Fruit fly (Drosophila melanogaster) whole organism, embryonic: ENCODE measurements around the gene CG10431.

Source experiments
- Ada2b ChIP-seq: fragments of 200-800 bp; sonication (Bioruptor generic); IDR thresholded peaks from 2 replicates; pipeline ENCODE4 v1.3.6; 2022; ENCODE audit warnings: missing biosample characterization, missing genetic modification characterization
- Adf1 ChIP-seq: fragments of 200-800 bp; sonication (Bioruptor generic); IDR thresholded peaks from 2 replicates; pipeline ENCODE4 v1.3.6; 2022; ENCODE audit warnings: missing biosample characterization, missing genetic modification characterization
- Atf6 ChIP-seq: fragments of 200-800 bp; sonication (Bioruptor generic); IDR thresholded peaks from 2 replicates; pipeline ENCODE4 v1.3.6; 2022; ENCODE audit warnings: missing biosample characterization, missing genetic modification characterization
- Bgb ChIP-seq: fragments of 200-800 bp; sonication (Bioruptor generic); IDR thresholded peaks from 2 replicates; pipeline ENCODE4 v1.3.6; 2022; ENCODE audit warnings: missing biosample characterization, missing genetic modification characterization; ENCODE audit not compliant: partially characterized antibody
- CG10565 ChIP-seq: fragments of 200-800 bp; sonication (Bioruptor generic); optimal IDR thresholded peaks from 3 replicates; lab custom pipeline; 2016; ENCODE audit warnings: missing biosample characterization, mild to moderate bottlenecking, missing genetic modification characterization
- CG13296 ChIP-seq: fragments of 200-800 bp; sonication (Bioruptor generic); optimal IDR thresholded peaks from 3 replicates; lab custom pipeline; 2018; ENCODE audit warnings: missing biosample characterization, mild to moderate bottlenecking, missing genetic modification characterization
- CG14014 ChIP-seq: fragments of 200-800 bp; sonication (Bioruptor generic); IDR thresholded peaks from 2 replicates; pipeline ENCODE4 v1.3.6; 2022; ENCODE audit warnings: missing biosample characterization, missing genetic modification characterization
- CG15269 ChIP-seq: fragments of 200-800 bp; sonication (Bioruptor generic); optimal IDR thresholded peaks from 2 replicates; lab custom pipeline; 2018; ENCODE audit warnings: missing biosample characterization, mild to moderate bottlenecking, missing genetic modification characterization, moderate library complexity
- CG17802 ChIP-seq: fragments of 200-800 bp; sonication (Bioruptor generic); optimal IDR thresholded peaks from 2 replicates; lab custom pipeline; 2018; ENCODE audit warnings: missing biosample characterization, mild to moderate bottlenecking, missing genetic modification characterization, moderate library complexity
- CG18599 ChIP-seq: fragments of 200-800 bp; sonication (Bioruptor generic); optimal IDR thresholded peaks from 3 replicates; lab custom pipeline; 2017; ENCODE audit warnings: missing biosample characterization, missing genetic modification characterization, mild to moderate bottlenecking, moderate library complexity, missing genetic modification reagents
- CG2889 ChIP-seq: fragments of 200-800 bp; sonication (Bioruptor generic); IDR thresholded peaks from 3 replicates; pipeline ENCODE4 v1.3.6; 2022; ENCODE audit warnings: missing biosample characterization, missing genetic modification characterization
- CG30403 ChIP-seq: fragments of 200-800 bp; sonication (Bioruptor generic); optimal IDR thresholded peaks from 3 replicates; lab custom pipeline; 2016; ENCODE audit warnings: missing biosample characterization, missing genetic modification characterization
- CG30431 ChIP-seq: fragments of 200-800 bp; sonication (Bioruptor generic); optimal IDR thresholded peaks from 2 replicates; lab custom pipeline; 2017; ENCODE audit warnings: missing biosample characterization, missing genetic modification characterization
- CG32772 ChIP-seq: fragments of 200-800 bp; sonication (Bioruptor generic); IDR thresholded peaks from 2 replicates; pipeline ENCODE4 v1.3.6; 2022; ENCODE audit warnings: missing biosample characterization, missing genetic modification characterization
- CG34376 ChIP-seq: fragments of 200-800 bp; sonication (Bioruptor generic); optimal IDR thresholded peaks from 2 replicates; lab custom pipeline; 2018; ENCODE audit warnings: missing biosample characterization, mild to moderate bottlenecking, missing genetic modification characterization
- CG3847 ChIP-seq: fragments of 200-800 bp; sonication (Bioruptor generic); IDR thresholded peaks from 2 replicates; pipeline ENCODE4 v1.3.6; 2022; ENCODE audit warnings: missing biosample characterization, missing genetic modification characterization
- CG3995 ChIP-seq: fragments of 200-800 bp; sonication (Bioruptor generic); optimal IDR thresholded peaks from 3 replicates; lab custom pipeline; 2016; ENCODE audit warnings: missing biosample characterization, missing genetic modification characterization
- CG4282 ChIP-seq: fragments of 200-800 bp; sonication (Bioruptor generic); optimal IDR thresholded peaks from 2 replicates; lab custom pipeline; 2016; ENCODE audit warnings: missing biosample characterization, missing genetic modification characterization
- CG4854 ChIP-seq: fragments of 200-800 bp; sonication (Bioruptor generic); optimal IDR thresholded peaks from 2 replicates; lab custom pipeline; 2016; ENCODE audit warnings: missing biosample characterization, missing genetic modification characterization, inconsistent platforms
- CG5180 ChIP-seq: fragments of 200-800 bp; sonication (Bioruptor generic); optimal IDR thresholded peaks from 3 replicates; lab custom pipeline; 2017; ENCODE audit warnings: missing biosample characterization, missing genetic modification characterization, mild to moderate bottlenecking, moderate library complexity, missing genetic modification reagents
- CG6175 ChIP-seq: fragments of 200-800 bp; sonication (Bioruptor generic); IDR thresholded peaks from 3 replicates; pipeline ENCODE4 v1.3.6; 2022; ENCODE audit warnings: missing biosample characterization, missing genetic modification characterization
- CG6689 ChIP-seq: fragments of 200-800 bp; sonication (Bioruptor generic); IDR thresholded peaks from 2 replicates; pipeline ENCODE4 v1.3.6; 2022; ENCODE audit warnings: missing biosample characterization, missing genetic modification characterization
- CG7357 ChIP-seq: fragments of 200-800 bp; sonication (Bioruptor generic); IDR thresholded peaks from 3 replicates; pipeline ENCODE4 v1.3.6; 2022; ENCODE audit warnings: missing biosample characterization, missing genetic modification characterization
- CG7556 ChIP-seq: fragments of 200-800 bp; sonication (Bioruptor generic); optimal IDR thresholded peaks from 2 replicates; lab custom pipeline; 2017; ENCODE audit warnings: missing biosample characterization, mild to moderate bottlenecking, missing genetic modification characterization
- CG8290 ChIP-seq, 3 experiments: fragments of 200-800 bp; sonication (Bioruptor generic); optimal IDR thresholded peaks; 2 replicates each; lab custom pipeline; 2016 to 2019; ENCODE audit warnings: missing biosample characterization in 3 of 3, missing genetic modification characterization in 3 of 3, mild to moderate bottlenecking in 2 of 3, moderate library complexity in 1 of 3
- CG9215 ChIP-seq: fragments of 200-800 bp; sonication (Bioruptor generic); IDR thresholded peaks from 2 replicates; pipeline ENCODE4 v1.3.6; 2022; ENCODE audit warnings: missing biosample characterization, missing genetic modification characterization
- CG9727 ChIP-seq: fragments of 200-800 bp; sonication (Bioruptor generic); optimal IDR thresholded peaks from 3 replicates; lab custom pipeline; 2017; ENCODE audit warnings: missing biosample characterization, mild to moderate bottlenecking, missing genetic modification characterization
- Camta ChIP-seq: fragments of 200-800 bp; sonication (Bioruptor generic); optimal IDR thresholded peaks from 2 replicates; lab custom pipeline; 2016; ENCODE audit warnings: missing biosample characterization, missing genetic modification characterization
- CrebB ChIP-seq: fragments of 200-800 bp; sonication (Bioruptor generic); optimal IDR thresholded peaks from 3 replicates; lab custom pipeline; 2018; ENCODE audit warnings: missing biosample characterization, mild to moderate bottlenecking, missing genetic modification characterization
- Dbx ChIP-seq: fragments of 200-800 bp; sonication (Bioruptor generic); IDR thresholded peaks from 3 replicates; pipeline ENCODE4 v1.3.6; 2022; ENCODE audit warnings: missing biosample characterization, missing genetic modification characterization
- Hr51 ChIP-seq, 2 experiments: fragments of 200-800 bp; sonication (Bioruptor generic); optimal IDR thresholded peaks; 2 replicates in 1 of 2; 3 replicates in 1 of 2; lab custom pipeline; 2016 to 2018; ENCODE audit warnings: missing biosample characterization in 2 of 2, missing genetic modification characterization in 2 of 2, mild to moderate bottlenecking in 1 of 2, moderate library complexity in 1 of 2
- Kr ChIP-seq: fragments of 200-800 bp; sonication (Bioruptor generic); optimal IDR thresholded peaks from 2 replicates; lab custom pipeline; 2017; ENCODE audit warnings: missing biosample characterization, mild to moderate bottlenecking, missing genetic modification characterization
- Neu2 ChIP-seq: fragments of 200-800 bp; sonication (Bioruptor generic); optimal IDR thresholded peaks from 3 replicates; lab custom pipeline; 2016; ENCODE audit warnings: missing biosample characterization, missing genetic modification characterization, borderline replicate concordance
- Optix ChIP-seq: fragments of 200-800 bp; sonication (Bioruptor generic); IDR thresholded peaks from 3 replicates; pipeline ENCODE4 v1.3.6; 2022; ENCODE audit warnings: missing biosample characterization, missing genetic modification characterization
- Six4 ChIP-seq: fragments of 200-800 bp; sonication (Bioruptor generic); optimal IDR thresholded peaks from 2 replicates; lab custom pipeline; 2016; ENCODE audit warnings: missing biosample characterization, missing genetic modification characterization
- crol ChIP-seq: fragments of 200-800 bp; sonication (Bioruptor generic); IDR thresholded peaks from 2 replicates; pipeline ENCODE4 v1.3.6; 2022; ENCODE audit warnings: missing biosample characterization, missing genetic modification characterization
- en ChIP-seq: fragments of 200-800 bp; sonication (Bioruptor generic); optimal IDR thresholded peaks from 2 replicates; lab custom pipeline; 2016; ENCODE audit warnings: missing biosample characterization, missing genetic modification characterization
- esg ChIP-seq: fragments of 200-800 bp; sonication (Bioruptor generic); conservative IDR thresholded peaks from 2 replicates; pipeline ENCODE4 v1.3.6; 2022; ENCODE audit warnings: missing biosample characterization, missing genetic modification characterization
- grau ChIP-seq: fragments of 200-800 bp; optimal IDR thresholded peaks from 3 replicates; lab custom pipeline; 2019; ENCODE audit warnings: missing biosample characterization, mild to moderate bottlenecking, missing genetic modification characterization, moderate library complexity
- inv ChIP-seq: fragments of 200-800 bp; sonication (Bioruptor generic); IDR thresholded peaks from 2 replicates; pipeline ENCODE4 v1.3.6; 2022; ENCODE audit warnings: missing biosample characterization, missing genetic modification characterization; ENCODE audit not compliant: partially characterized antibody
- knrl ChIP-seq: fragments of 200-800 bp; sonication (Bioruptor generic); IDR thresholded peaks from 3 replicates; pipeline ENCODE4 v1.3.6; 2022; ENCODE audit warnings: missing biosample characterization, missing genetic modification characterization; ENCODE audit not compliant: partially characterized antibody
- mld ChIP-seq: fragments of 200-800 bp; sonication (Bioruptor generic); IDR thresholded peaks from 3 replicates; pipeline ENCODE4 v1.3.6; 2022; ENCODE audit warnings: missing biosample characterization, missing genetic modification characterization; ENCODE audit not compliant: partially characterized antibody
- nerfin-2 ChIP-seq: fragments of 200-800 bp; sonication (Bioruptor generic); IDR thresholded peaks from 2 replicates; pipeline ENCODE4 v1.3.6; 2022; ENCODE audit warnings: missing biosample characterization, missing genetic modification characterization; ENCODE audit not compliant: partially characterized antibody
- oc ChIP-seq: fragments of 200-800 bp; sonication (Bioruptor generic); optimal IDR thresholded peaks from 2 replicates; lab custom pipeline; 2018; ENCODE audit warnings: missing biosample characterization, mild to moderate bottlenecking, missing genetic modification characterization, moderate library complexity
- row ChIP-seq: fragments of 200-800 bp; sonication (Bioruptor generic); IDR thresholded peaks from 3 replicates; pipeline ENCODE4 v1.3.6; 2022; ENCODE audit warnings: missing biosample characterization, missing genetic modification characterization
- sens-2 ChIP-seq: fragments of 200-800 bp; sonication (Bioruptor generic); IDR thresholded peaks from 2 replicates; pipeline ENCODE4 v1.3.6; 2022; ENCODE audit warnings: missing biosample characterization, missing genetic modification characterization
- sob ChIP-seq: fragments of 200-800 bp; sonication (Bioruptor generic); IDR thresholded peaks from 2 replicates; pipeline ENCODE4 v1.3.6; 2022; ENCODE audit warnings: missing biosample characterization, missing genetic modification characterization
- zen2 ChIP-seq: fragments of 200-800 bp; sonication (Bioruptor generic); IDR thresholded peaks from 3 replicates; pipeline ENCODE4 v1.3.6; 2022; ENCODE audit warnings: missing biosample characterization, missing genetic modification characterization; ENCODE audit not compliant: partially characterized antibody

The CG10431 gene

DNA sequence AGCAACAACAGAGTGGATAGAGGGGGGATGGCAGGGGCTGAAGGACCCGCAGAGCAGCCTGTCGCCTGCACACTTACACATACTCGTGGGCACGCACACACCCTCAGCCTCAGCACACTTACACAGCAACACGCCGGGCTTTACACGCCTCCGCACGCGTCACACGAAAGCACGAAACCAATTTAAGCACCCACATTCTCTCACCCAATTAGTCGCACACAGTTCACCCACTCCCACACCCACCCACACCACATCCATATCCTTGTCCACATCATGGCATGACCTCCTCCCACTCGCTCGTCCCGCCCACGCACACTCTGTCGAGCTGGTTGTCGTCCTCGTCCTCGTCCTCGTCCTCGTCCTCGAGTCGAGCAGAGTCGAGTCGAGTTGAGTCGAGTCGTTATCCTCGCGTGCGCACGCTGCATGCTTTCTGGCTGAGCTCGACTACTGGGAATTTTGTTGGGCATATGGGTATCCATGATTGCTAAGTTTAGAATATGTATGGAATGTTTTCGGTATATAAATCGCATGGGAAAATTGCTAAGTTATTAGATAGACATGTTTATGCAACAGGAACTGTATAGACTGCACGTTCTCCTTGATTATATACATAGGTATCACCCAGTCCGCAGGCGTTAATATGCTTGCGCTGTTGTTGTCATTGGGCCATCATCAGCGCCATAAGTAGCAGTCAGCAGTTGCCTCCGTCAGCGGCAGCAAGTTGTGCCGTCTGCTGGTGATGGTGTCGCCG lies 37.6 kb downstream of the CG10431 start (continued):
- TF ChIP-seq CG7357 = peak; percentile 76
- TF ChIP-seq Kr = no peak
- TF ChIP-seq CG30403 (GFP tag; lab: Kevin White, UChicago) = peak; percentile 81
- peak; percentile 95 for TF ChIP-seq row (GFP tag; lab: Robert Waterston, UW)
- TF ChIP-seq Ada2b (GFP tag; lab: Robert Waterston, UW) = peak; percentile 83
- TF ChIP-seq CG14014 (GFP tag; lab: Robert Waterston, UW) = peak; percentile 87
- peak; percentile 69 for TF ChIP-seq CG13296 (GFP tag; lab: Kevin White, UChicago)
- no peak for TF ChIP-seq Neu2 (GFP tag; lab: Kevin White, UChicago)
- peak; percentile 91 for TF ChIP-seq sob
- peak; percentile 75 for TF ChIP-seq CG3847 (GFP tag; lab: Robert Waterston, UW)
- TF ChIP-seq mld = no peak
- peak; percentile 78 for TF ChIP-seq CG6175 (GFP tag; lab: Robert Waterston, UW)
- peak; percentile 27 for TF ChIP-seq CG17802 (tag; lab: Kevin White, UChicago)
- peak; percentile 81 to 85 for TF ChIP-seq Hr51 (GFP tag; optimal IDR thresholded peaks at IDR 0.05; lab: Kevin White, UChicago)
- TF ChIP-seq Six4 (GFP tag; lab: Kevin White, UChicago) = peak; percentile 47
- TF ChIP-seq oc (tag; lab: Kevin White, UChicago) = peak; percentile 57
- TF ChIP-seq sens-2 = peak; percentile 50; the same call in 1 of the 2 replicates
- TF ChIP-seq zen2 = 0 out of 3 replicates have a peak, but pooled peaks have one; percentile 23
- peak; percentile 88 for TF ChIP-seq Optix (GFP tag; lab: Robert Waterston, UW)
- no peak for TF ChIP-seq CG10565 (GFP tag; lab: Kevin White, UChicago)
- TF ChIP-seq en (GFP tag; lab: Kevin White, UChicago) = no peak
- TF ChIP-seq Bgb (GFP tag; lab: Robert Waterston, UW) = peak; percentile 21; the same call in 1 of the 2 replicates
- peak; percentile 83 for TF ChIP-seq CG15269 (tag; lab: Kevin White, UChicago)
- no peak for TF ChIP-seq inv
- peak; percentile 96 for TF ChIP-seq CG18599 (GFP tag; lab: Kevin White, UChicago)
- TF ChIP-seq esg = peak; percentile 86
- TF ChIP-seq CG7556 (GFP tag; lab: Kevin White, UChicago) = peak; percentile 91
- TF ChIP-seq knrl (GFP tag; lab: Robert Waterston, UW) = no peak
- TF ChIP-seq CG9727 (GFP tag; lab: Kevin White, UChicago) = peak; percentile 82
- no peak for TF ChIP-seq nerfin-2 (GFP tag; lab: Robert Waterston, UW)
- TF ChIP-seq CG34376 (GFP tag; lab: Kevin White, UChicago) = peak; percentile 33
- peak; percentile 58 for TF ChIP-seq CG4854
- peak; percentile 74; the same call in 2 of the 3 replicates for TF ChIP-seq CG2889
- TF ChIP-seq Atf6 = peak; percentile 92
- TF ChIP-seq crol = peak; percentile 26; the same call in 1 of the 2 replicates
- TF ChIP-seq CG9215 = peak; percentile 78
- TF ChIP-seq Adf1 (GFP tag; lab: Robert Waterston, UW) = peak; percentile 65; the same call in 1 of the 2 replicates
- no peak for TF ChIP-seq CG3995 (GFP tag; lab: Kevin White, UChicago)
- peak; percentile 85 for TF ChIP-seq CG6689 (GFP tag; lab: Robert Waterston, UW)
- TF ChIP-seq CG30431 (GFP tag; lab: Kevin White, UChicago) = peak; percentile 43
- TF ChIP-seq CG4282 = no peak
- peak; percentile 67 for TF ChIP-seq Camta (GFP tag; lab: Kevin White, UChicago)
- TF ChIP-seq CG8290 (GFP tag; optimal IDR thresholded peaks at IDR 0.05; lab: Kevin White, UChicago) = no peak
- peak in 1 of 2 experiments; percentile 93 for TF ChIP-seq CG8290 (tag; optimal IDR thresholded peaks at IDR 0.05; lab: Kevin White, UChicago)
- TF ChIP-seq grau (tag; lab: Kevin White, UChicago) = peak; percentile 84
- TF ChIP-seq Dbx = peak; percentile 84
- TF ChIP-seq CG5180 = peak; percentile 65
- peak; percentile 87 for TF ChIP-seq CG32772 (GFP tag; lab: Robert Waterston, UW)
- TF ChIP-seq CrebB (tag; lab: Kevin White, UChicago) = peak; percentile 73
